Fruit fly (Drosophila melanogaster) whole organism, embryonic: ENCODE results near the gene CG9444.

ENCODE experiments used
- Adf1 ChIP-seq: fragments of 200-800 bp; sonication (Bioruptor generic); IDR thresholded peaks from 2 replicates; pipeline ENCODE4 v1.3.6; 2022; ENCODE audit warnings: missing biosample characterization, missing genetic modification characterization
- BEAF-32 ChIP-seq: fragments of 200-800 bp; sonication (Bioruptor generic); optimal IDR thresholded peaks from 3 replicates; lab custom pipeline; 2017; ENCODE audit warnings: missing biosample characterization, missing genetic modification characterization, mild to moderate bottlenecking, moderate library complexity, missing genetic modification reagents
- Blimp-1 ChIP-seq: fragments of 200-800 bp; sonication (Bioruptor generic); optimal IDR thresholded peaks from 3 replicates; lab custom pipeline; 2018; ENCODE audit warnings: missing biosample characterization, missing genetic modification characterization, mild to moderate bottlenecking, moderate library complexity, missing genetic modification reagents
- CG10959 ChIP-seq: fragments of 200-800 bp; sonication (Bioruptor generic); IDR thresholded peaks from 2 replicates; pipeline ENCODE4 v1.3.6; 2022; ENCODE audit warnings: missing biosample characterization, missing genetic modification characterization
- CG12071 ChIP-seq: fragments of 200-800 bp; sonication (Bioruptor generic); optimal IDR thresholded peaks from 3 replicates; lab custom pipeline; 2018; ENCODE audit warnings: missing biosample characterization, mild to moderate bottlenecking, missing genetic modification characterization
- CG12155 ChIP-seq: fragments of 200-800 bp; sonication (Bioruptor generic); optimal IDR thresholded peaks from 3 replicates; lab custom pipeline; 2016; ENCODE audit warnings: missing biosample characterization, missing genetic modification characterization
- CG14050 ChIP-seq: fragments of 200-800 bp; sonication (Bioruptor generic); IDR thresholded peaks from 3 replicates; pipeline ENCODE4 v1.3.6; 2022; ENCODE audit warnings: missing biosample characterization, missing genetic modification characterization
- CG15479 ChIP-seq: fragments of 200-800 bp; sonication (Bioruptor generic); optimal IDR thresholded peaks from 3 replicates; lab custom pipeline; 2019; ENCODE audit warnings: missing biosample characterization, mild to moderate bottlenecking, missing genetic modification characterization, moderate library complexity
- CG15514 ChIP-seq: fragments of 200-800 bp; sonication (Bioruptor generic); optimal IDR thresholded peaks from 3 replicates; lab custom pipeline; 2017; ENCODE audit warnings: missing biosample characterization, missing genetic modification characterization, mild to moderate bottlenecking, moderate library complexity, missing genetic modification reagents
- CG18476 ChIP-seq: fragments of 200-800 bp; sonication (Bioruptor generic); optimal IDR thresholded peaks from 2 replicates; lab custom pipeline; 2016; ENCODE audit warnings: missing biosample characterization, mild to moderate bottlenecking, missing genetic modification characterization
- CG30431 ChIP-seq: fragments of 200-800 bp; sonication (Bioruptor generic); optimal IDR thresholded peaks from 2 replicates; lab custom pipeline; 2017; ENCODE audit warnings: missing biosample characterization, missing genetic modification characterization
- CG31388 ChIP-seq: fragments of 200-800 bp; sonication (Bioruptor generic); optimal IDR thresholded peaks from 2 replicates; lab custom pipeline; 2016; ENCODE audit warnings: missing biosample characterization, missing genetic modification characterization
- CG3163 ChIP-seq: fragments of 200-800 bp; sonication (Bioruptor generic); optimal IDR thresholded peaks from 3 replicates; lab custom pipeline; 2016; ENCODE audit warnings: missing biosample characterization, missing genetic modification characterization
- CG33557 ChIP-seq: fragments of 200-800 bp; sonication (Bioruptor generic); optimal IDR thresholded peaks from 2 replicates; lab custom pipeline; 2019; ENCODE audit warnings: missing biosample characterization, mild to moderate bottlenecking, missing genetic modification characterization, moderate library complexity
- CG42726 ChIP-seq: fragments of 200-800 bp; sonication (Bioruptor generic); IDR thresholded peaks from 2 replicates; pipeline ENCODE4 v1.3.6; 2022; ENCODE audit warnings: missing biosample characterization, missing genetic modification characterization; ENCODE audit not compliant: partially characterized antibody
- CG5953 ChIP-seq: fragments of 200-800 bp; sonication (Bioruptor generic); IDR thresholded peaks from 2 replicates; pipeline ENCODE4 v1.3.6; 2022; ENCODE audit warnings: missing biosample characterization, missing genetic modification characterization
- CG6254 ChIP-seq: fragments of 200-800 bp; sonication (Bioruptor generic); optimal IDR thresholded peaks from 3 replicates; lab custom pipeline; 2017; ENCODE audit warnings: mild to moderate bottlenecking, missing biosample characterization, missing genetic modification reagents, missing genetic modification characterization
- CG6854 ChIP-seq: fragments of 200-800 bp; sonication (Bioruptor generic); optimal IDR thresholded peaks from 3 replicates; lab custom pipeline; 2017; ENCODE audit warnings: missing biosample characterization, mild to moderate bottlenecking, missing genetic modification characterization
- CG7786 ChIP-seq: fragments of 200-800 bp; sonication (Bioruptor generic); optimal IDR thresholded peaks from 2 replicates; lab custom pipeline; 2016; ENCODE audit warnings: missing biosample characterization, missing genetic modification characterization
- CG8281 ChIP-seq: fragments of 200-800 bp; sonication (Bioruptor generic); optimal IDR thresholded peaks from 2 replicates; lab custom pipeline; 2018; ENCODE audit warnings: missing biosample characterization, mild to moderate bottlenecking, missing genetic modification characterization, moderate library complexity
- CG8944 ChIP-seq: fragments of 200-800 bp; sonication (Bioruptor generic); optimal IDR thresholded peaks from 3 replicates; lab custom pipeline; 2016; ENCODE audit warnings: missing biosample characterization, missing genetic modification characterization
- CG9727 ChIP-seq: fragments of 200-800 bp; sonication (Bioruptor generic); optimal IDR thresholded peaks from 3 replicates; lab custom pipeline; 2017; ENCODE audit warnings: missing biosample characterization, mild to moderate bottlenecking, missing genetic modification characterization
- D19A ChIP-seq: fragments of 200-800 bp; optimal IDR thresholded peaks from 3 replicates; lab custom pipeline; 2019; ENCODE audit warnings: missing biosample characterization, mild to moderate bottlenecking, missing genetic modification characterization, moderate library complexity
- Dfd ChIP-seq, 2 experiments: fragments of >200 bp; optimal IDR thresholded peaks; 2 replicates each; lab custom pipeline; 2017; ENCODE audit warnings: missing biosample characterization in 2 of 2, missing genetic modification characterization in 2 of 2
- Elba2 ChIP-seq: fragments of 200-800 bp; sonication (Bioruptor generic); optimal IDR thresholded peaks from 3 replicates; lab custom pipeline; 2016; ENCODE audit warnings: missing biosample characterization, missing genetic modification characterization
- Gug ChIP-seq: fragments of 200-800 bp; sonication (Bioruptor generic); IDR thresholded peaks from 4 replicates; pipeline ENCODE4 v1.3.6; 2022; ENCODE audit warnings: missing biosample characterization, missing genetic modification characterization
- Hand ChIP-seq: fragments of 200-800 bp; sonication (Bioruptor generic); optimal IDR thresholded peaks from 2 replicates; lab custom pipeline; 2017; ENCODE audit warnings: mild to moderate bottlenecking, missing biosample characterization, missing genetic modification reagents, missing genetic modification characterization
- Lpt ChIP-seq: fragments of >200 bp; optimal IDR thresholded peaks from 2 replicates; lab custom pipeline; 2018; ENCODE audit warnings: missing biosample characterization, missing genetic modification characterization
- NC2β ChIP-seq: fragments of 200-800 bp; sonication (Bioruptor generic); optimal IDR thresholded peaks from 2 replicates; lab custom pipeline; 2016; ENCODE audit warnings: missing biosample characterization, missing genetic modification characterization
- NK7.1 ChIP-seq: fragments of 200-800 bp; sonication (Bioruptor generic); optimal IDR thresholded peaks from 3 replicates; lab custom pipeline; 2016; ENCODE audit warnings: missing biosample characterization, missing genetic modification characterization
- Sox100B ChIP-seq: fragments of 200-800 bp; sonication (Bioruptor generic); optimal IDR thresholded peaks from 3 replicates; lab custom pipeline; 2018; ENCODE audit warnings: missing biosample characterization, mild to moderate bottlenecking, missing genetic modification characterization
- bbx ChIP-seq: fragments of 200-800 bp; sonication (Bioruptor generic); IDR thresholded peaks from 2 replicates; pipeline ENCODE4 v1.3.6; 2022; ENCODE audit warnings: missing biosample characterization, missing genetic modification characterization; ENCODE audit not compliant: partially characterized antibody
- cad ChIP-seq: fragments of >200 bp; optimal IDR thresholded peaks from 2 replicates; lab custom pipeline; 2017; ENCODE audit warnings: missing biosample characterization, missing genetic modification characterization
- cas ChIP-seq: fragments of 200-800 bp; sonication (Bioruptor generic); IDR thresholded peaks from 2 replicates; pipeline ENCODE4 v1.3.6; 2022; ENCODE audit warnings: missing biosample characterization, missing genetic modification characterization
- cato ChIP-seq: fragments of 200-800 bp; sonication (Bioruptor generic); optimal IDR thresholded peaks from 2 replicates; lab custom pipeline; 2016; ENCODE audit warnings: missing biosample characterization, missing genetic modification characterization, borderline replicate concordance
- chm ChIP-seq: fragments of 200-800 bp; sonication (Bioruptor generic); IDR thresholded peaks from 2 replicates; pipeline ENCODE4 v1.3.6; 2022; ENCODE audit warnings: missing biosample characterization, missing genetic modification characterization
- da ChIP-seq: fragments of 200-800 bp; sonication (Bioruptor generic); optimal IDR thresholded peaks from 2 replicates; lab custom pipeline; 2016; ENCODE audit warnings: missing biosample characterization, missing genetic modification characterization
- ewg ChIP-seq: fragments of 200-800 bp; sonication (Bioruptor generic); optimal IDR thresholded peaks from 3 replicates; lab custom pipeline; 2017; ENCODE audit warnings: mild to moderate bottlenecking, missing biosample characterization, missing genetic modification reagents, missing genetic modification characterization
- gce ChIP-seq: fragments of 200-800 bp; sonication (Bioruptor generic); IDR thresholded peaks from 3 replicates; pipeline ENCODE4 v1.3.6; 2022; ENCODE audit warnings: missing biosample characterization, missing genetic modification characterization
- kni ChIP-seq: fragments of 200-800 bp; sonication (Bioruptor generic); optimal IDR thresholded peaks from 3 replicates; lab custom pipeline; 2017; ENCODE audit warnings: mild to moderate bottlenecking, missing biosample characterization, missing genetic modification reagents, missing genetic modification characterization
- nom ChIP-seq: fragments of 200-800 bp; sonication (Bioruptor generic); optimal IDR thresholded peaks from 2 replicates; lab custom pipeline; 2017; ENCODE audit warnings: missing biosample characterization, missing genetic modification characterization, mild to moderate bottlenecking, moderate library complexity, missing genetic modification reagents
- odd ChIP-seq: fragments of 200-800 bp; sonication (Bioruptor generic); optimal IDR thresholded peaks from 2 replicates; lab custom pipeline; 2017; ENCODE audit warnings: missing biosample characterization, mild to moderate bottlenecking, missing genetic modification characterization
- peb ChIP-seq: fragments of 200-800 bp; sonication (Bioruptor generic); IDR thresholded peaks from 2 replicates; pipeline ENCODE4 v1.3.6; 2022; ENCODE audit warnings: missing biosample characterization, missing genetic modification characterization
- sna ChIP-seq: fragments of 200-800 bp; sonication (Bioruptor generic); IDR thresholded peaks from 2 replicates; pipeline ENCODE4 v1.3.6; 2022; ENCODE audit warnings: missing biosample characterization, missing genetic modification characterization; ENCODE audit not compliant: partially characterized antibody
- sqz ChIP-seq: fragments of 200-800 bp; sonication (Bioruptor generic); optimal IDR thresholded peaks from 3 replicates; lab custom pipeline; 2018; ENCODE audit warnings: missing biosample characterization, mild to moderate bottlenecking, missing genetic modification characterization
- sr ChIP-seq: fragments of 200-800 bp; sonication (Bioruptor generic); IDR thresholded peaks from 3 replicates; pipeline ENCODE4 v1.3.6; 2022; ENCODE audit warnings: missing biosample characterization, missing genetic modification characterization
- stwl ChIP-seq: fragments of 200-800 bp; sonication (Bioruptor generic); optimal IDR thresholded peaks from 3 replicates; lab custom pipeline; 2018; ENCODE audit warnings: missing biosample characterization, mild to moderate bottlenecking, missing genetic modification characterization, moderate library complexity
- tup ChIP-seq: fragments of 200-800 bp; sonication (Bioruptor generic); optimal IDR thresholded peaks from 2 replicates; lab custom pipeline; 2016; ENCODE audit warnings: missing biosample characterization, mild to moderate bottlenecking, missing genetic modification characterization, moderate library complexity
- twi ChIP-seq: fragments of 200-800 bp; optimal IDR thresholded peaks from 2 replicates; lab custom pipeline; 2019; ENCODE audit warnings: missing biosample characterization, mild to moderate bottlenecking, missing genetic modification characterization, moderate library complexity
- usp ChIP-seq: fragments of >200 bp; optimal IDR thresholded peaks from 2 replicates; lab custom pipeline; 2017; ENCODE audit warnings: missing biosample characterization, missing genetic modification characterization
- wdn ChIP-seq: fragments of 200-800 bp; sonication (Bioruptor generic); IDR thresholded peaks from 2 replicates; pipeline ENCODE4 v1.3.6; 2022; ENCODE audit warnings: missing biosample characterization, missing genetic modification characterization

The CG9444 gene

DNA sequence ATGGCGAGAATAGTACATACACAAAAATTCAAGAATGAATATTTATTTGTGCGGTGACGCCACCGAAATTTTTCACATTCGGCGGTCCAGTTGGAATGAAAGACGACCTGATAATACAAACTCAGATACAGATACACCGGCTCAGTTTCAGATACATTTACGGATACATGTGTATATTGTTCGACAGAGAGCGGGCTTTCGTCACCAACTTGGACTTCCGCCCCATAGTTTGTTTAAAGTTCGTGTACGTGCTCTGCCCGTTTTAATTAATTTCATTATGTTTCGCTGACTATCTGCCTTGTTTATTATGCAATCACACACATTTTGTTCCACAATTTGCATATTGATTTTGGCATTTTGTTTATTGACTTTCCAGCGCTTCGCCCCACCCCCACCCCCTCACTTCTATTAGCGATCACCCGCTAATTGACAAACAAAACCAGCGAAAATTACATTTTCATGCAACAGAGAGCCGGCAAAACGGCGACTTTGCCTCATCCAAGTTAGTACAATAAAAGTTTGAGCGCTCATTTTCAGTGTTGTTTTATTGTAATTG, 17.2 kb upstream of the CG9444 start (continued):
- TF ChIP-seq Elba2 (GFP tag; lab: Kevin White, UChicago), result no peak
- TF ChIP-seq Sox100B (GFP tag; lab: Kevin White, UChicago), result peak; percentile 31
- TF ChIP-seq peb, result no peak
- TF ChIP-seq kni (GFP tag; lab: Kevin White, UChicago), result no peak
- no peak for TF ChIP-seq sna (GFP tag; lab: Robert Waterston, UW)
- TF ChIP-seq CG3163 (GFP tag; lab: Kevin White, UChicago), result peak; percentile 49
- no peak for TF ChIP-seq CG42726 (GFP tag; lab: Robert Waterston, UW)
- no peak for TF ChIP-seq tup (GFP tag; lab: Kevin White, UChicago)
- no peak for TF ChIP-seq cad
- TF ChIP-seq usp (GFP tag; lab: Kevin White, UChicago), result no peak
- TF ChIP-seq CG9727 (GFP tag; lab: Kevin White, UChicago), result no peak
- TF ChIP-seq gce, result no peak
- no peak for TF ChIP-seq CG31388 (GFP tag; lab: Kevin White, UChicago)
- TF ChIP-seq cas (GFP tag; lab: Robert Waterston, UW), result no peak
- no peak for TF ChIP-seq da (GFP tag; lab: Kevin White, UChicago)
- no peak for TF ChIP-seq bbx
- TF ChIP-seq CG8944, result no peak
- TF ChIP-seq NC2β (GFP tag; lab: Kevin White, UChicago), result no peak
- TF ChIP-seq CG15514 (GFP tag; lab: Kevin White, UChicago), result peak; percentile 30
- no peak for TF ChIP-seq twi (tag; lab: Kevin White, UChicago)
- peak; percentile 63 for TF ChIP-seq CG12071 (GFP tag; lab: Kevin White, UChicago)
- no peak for TF ChIP-seq sr (GFP tag; lab: Robert Waterston, UW)
- no peak for TF ChIP-seq nom (GFP tag; lab: Kevin White, UChicago)
- peak; percentile 16 for TF ChIP-seq CG7786
- no peak for TF ChIP-seq odd (GFP tag; lab: Kevin White, UChicago)
- TF ChIP-seq ewg, result no peak
- TF ChIP-seq CG12155, result no peak
- TF ChIP-seq CG6854 (GFP tag; lab: Kevin White, UChicago), result peak; percentile 22
- no peak for TF ChIP-seq wdn (GFP tag; lab: Robert Waterston, UW)
- peak; percentile 1 for TF ChIP-seq sqz (GFP tag; lab: Kevin White, UChicago)
- TF ChIP-seq D19A (tag; lab: Kevin White, UChicago), result no peak
- TF ChIP-seq cato (GFP tag; lab: Kevin White, UChicago), result no peak
- no peak for TF ChIP-seq Dfd (GFP tag; optimal IDR thresholded peaks at IDR 0.05; lab: Kevin White, UChicago)
- TF ChIP-seq CG14050, result no peak
- TF ChIP-seq chm, result no peak
- no peak for TF ChIP-seq CG15479
- no peak for TF ChIP-seq CG6254
- no peak for TF ChIP-seq Gug (GFP tag; lab: Robert Waterston, UW)
- no peak for TF ChIP-seq stwl (tag; lab: Kevin White, UChicago)
- no peak for TF ChIP-seq BEAF-32 (GFP tag; lab: Kevin White, UChicago)
- TF ChIP-seq Blimp-1 (GFP tag; lab: Kevin White, UChicago), result no peak
- no peak for TF ChIP-seq Hand (GFP tag; lab: Kevin White, UChicago)
- TF ChIP-seq CG30431 (GFP tag; lab: Kevin White, UChicago), result no peak
- no peak for TF ChIP-seq Adf1
- TF ChIP-seq CG18476 (GFP tag; lab: Kevin White, UChicago), result no peak
- TF ChIP-seq NK7.1, result no peak
- TF ChIP-seq CG5953 (GFP tag; lab: Robert Waterston, UW), result no peak
- TF ChIP-seq CG8281, result peak; percentile 1
- no peak for TF ChIP-seq Lpt (GFP tag; lab: Kevin White, UChicago)
- TF ChIP-seq CG10959 (GFP tag; lab: Robert Waterston, UW), result no peak
- TF ChIP-seq CG33557 (GFP tag; lab: Kevin White, UChicago), result no peak
